Worm (Caenorhabditis elegans): ENCODE results near the gene metl-5.

The metl-5 gene

ce11 chrIII:4802707-4803106 lies at the start of gene metl-5:
TSS of gene metl-5 (plus strand) at chrIII:4803007.
- TF ChIP-seq lin-11 (tag; optimal IDR thresholded peaks at IDR 0.05) = no peak
- TF ChIP-seq gmeb-1 (tag; optimal IDR thresholded peaks at IDR 0.05) = no peak
- no peak for TF ChIP-seq C34F6.9 (tag; optimal IDR thresholded peaks at IDR 0.05)
- no peak for TF ChIP-seq nhr-23 (tag; optimal IDR thresholded peaks at IDR 0.05)
- TF ChIP-seq R02D3.7 (tag; optimal IDR thresholded peaks at IDR 0.05) = no peak
- TF ChIP-seq ceh-82 (tag; optimal IDR thresholded peaks at IDR 0.05) = no peak
- no peak for TF ChIP-seq mab-5 (tag; optimal IDR thresholded peaks at IDR 0.05)
- no peak for TF ChIP-seq snpc-4 (tag; optimal IDR thresholded peaks at IDR 0.05)
- TF ChIP-seq sem-4 (tag; optimal IDR thresholded peaks at IDR 0.05) = no peak
- no peak for TF ChIP-seq blmp-1 (tag; optimal IDR thresholded peaks at IDR 0.05; ENCODE audit: insufficient read depth)
- no peak for TF ChIP-seq sma-3 (GFP tag; optimal IDR thresholded peaks at IDR 0.05)
- no peak for TF ChIP-seq ztf-11 (tag; optimal IDR thresholded peaks at IDR 0.05)
- no peak for TF ChIP-seq nhr-11 (tag; optimal IDR thresholded peaks at IDR 0.05)
- TF ChIP-seq ZK546.5 (tag; optimal IDR thresholded peaks at IDR 0.05) = no peak
- no peak for TF ChIP-seq nhr-12 (tag; optimal IDR thresholded peaks at IDR 0.05)
- TF ChIP-seq Y55F3AM.14 (GFP tag; optimal IDR thresholded peaks at IDR 0.05) = no peak
- no peak for TF ChIP-seq lin-39 (tag; optimal IDR thresholded peaks at IDR 0.05)

- TF ChIP-seq crh-2 (tag; optimal IDR thresholded peaks at IDR 0.05) = peak; percentile 94
- TF ChIP-seq unc-39 (tag; optimal IDR thresholded peaks at IDR 0.05) = no peak
- peak; percentile 79 for TF ChIP-seq skn-1 (tag; optimal IDR thresholded peaks at IDR 0.05)
- TF ChIP-seq ztf-4 (tag; optimal IDR thresholded peaks at IDR 0.05) = peak; percentile 80
- TF ChIP-seq blmp-1 (tag; optimal IDR thresholded peaks at IDR 0.05; ENCODE audit: insufficient read depth) = peak; percentile 69
- no peak for TF ChIP-seq nhr-237 (tag; optimal IDR thresholded peaks at IDR 0.05)
- no peak for TF ChIP-seq nhr-23 (tag; optimal IDR thresholded peaks at IDR 0.05)
- TF ChIP-seq mdl-1 (tag; optimal IDR thresholded peaks at IDR 0.05) = peak in 1 of 2 experiments; percentile 45
- no peak for TF ChIP-seq nhr-12 (tag; optimal IDR thresholded peaks at IDR 0.05)
- peak; percentile 85 for TF ChIP-seq mab-5 (tag; optimal IDR thresholded peaks at IDR 0.05)
- TF ChIP-seq alr-1 (tag; optimal IDR thresholded peaks at IDR 0.05) = no peak
- TF ChIP-seq elt-1 (tag; optimal IDR thresholded peaks at IDR 0.05) = no peak
- peak; percentile 89 for TF ChIP-seq sma-9 (GFP tag; optimal IDR thresholded peaks at IDR 0.05)
- TF ChIP-seq sma-9 (tag; optimal IDR thresholded peaks at IDR 0.05) = no peak
- no peak for TF ChIP-seq nhr-10 (tag; optimal IDR thresholded peaks at IDR 0.05)
- peak; percentile 94 for TF ChIP-seq lin-13 (GFP tag; optimal IDR thresholded peaks at IDR 0.05)
- TF ChIP-seq unc-55 (GFP tag; optimal IDR thresholded peaks at IDR 0.05) = peak; percentile 97
- peak; percentile 93 for TF ChIP-seq nhr-21 (tag; optimal IDR thresholded peaks at IDR 0.05)
- TF ChIP-seq ama-1 (optimal IDR thresholded peaks at IDR 0.05) = peak; percentile 64
- TF ChIP-seq R02D3.7 (tag; optimal IDR thresholded peaks at IDR 0.05) = peak; percentile 97
- TF ChIP-seq nhr-6 (tag; optimal IDR thresholded peaks at IDR 0.05) = peak; percentile 91
- peak; percentile 95 for TF ChIP-seq sma-3 (GFP tag; optimal IDR thresholded peaks at IDR 0.05)
- peak; percentile 51 for TF ChIP-seq nhr-77 (tag; optimal IDR thresholded peaks at IDR 0.05)
- TF ChIP-seq unc-62 (GFP tag; optimal IDR thresholded peaks at IDR 0.05) = peak; percentile 28
- no peak for TF ChIP-seq aly-2 (tag; optimal IDR thresholded peaks at IDR 0.05)
- peak; percentile 86 for TF ChIP-seq F13H6.1 (tag; optimal IDR thresholded peaks at IDR 0.05)
- TF ChIP-seq ceh-16 (tag; optimal IDR thresholded peaks at IDR 0.05) = peak; percentile 68
- TF ChIP-seq ztf-11 (tag; optimal IDR thresholded peaks at IDR 0.05) = no peak
- no peak for TF ChIP-seq elt-3 (tag; optimal IDR thresholded peaks at IDR 0.05)
- peak; percentile 91 to 98 for TF ChIP-seq lsy-2 (tag; optimal IDR thresholded peaks at IDR 0.05)
- no peak for TF ChIP-seq lin-39 (tag; optimal IDR thresholded peaks at IDR 0.05)
- no peak for TF ChIP-seq peb-1 (tag; optimal IDR thresholded peaks at IDR 0.05)
- peak; percentile 92 for TF ChIP-seq fos-1 (tag; optimal IDR thresholded peaks at IDR 0.05)
- TF ChIP-seq ztf-1 (GFP tag; conservative IDR thresholded peaks at IDR 0.05) = no peak
- peak; percentile 44 for TF ChIP-seq snpc-4 (tag; optimal IDR thresholded peaks at IDR 0.05)
- peak; percentile 73 for TF ChIP-seq ZK546.5 (tag; optimal IDR thresholded peaks at IDR 0.05)
- no peak for TF ChIP-seq Y55F3AM.14 (GFP tag; optimal IDR thresholded peaks at IDR 0.05)
- TF ChIP-seq gmeb-1 (tag; optimal IDR thresholded peaks at IDR 0.05) = peak; percentile 93
- no peak for TF ChIP-seq nhr-11 (tag; optimal IDR thresholded peaks at IDR 0.05)
- peak; percentile 91 for TF ChIP-seq sem-4 (tag; optimal IDR thresholded peaks at IDR 0.05)
- peak; percentile 80 for TF ChIP-seq egl-27 (tag; optimal IDR thresholded peaks at IDR 0.05)
- TF ChIP-seq ceh-82 (tag; optimal IDR thresholded peaks at IDR 0.05) = peak; percentile 57
- peak; percentile 89 for TF ChIP-seq lin-11 (tag; optimal IDR thresholded peaks at IDR 0.05)
- TF ChIP-seq nhr-25 (tag; optimal IDR thresholded peaks at IDR 0.05) = peak; percentile 95
- peak; percentile 97 for TF ChIP-seq C34F6.9 (tag; optimal IDR thresholded peaks at IDR 0.05)
- no peak for TF ChIP-seq mbf-1 (tag; optimal IDR thresholded peaks at IDR 0.05)
- peak; percentile 27 for TF ChIP-seq zag-1 (tag; optimal IDR thresholded peaks at IDR 0.05)
- TF ChIP-seq nhr-129 (tag; optimal IDR thresholded peaks at IDR 0.05) = peak; percentile 94
- no peak for TF ChIP-seq dmd-4 (tag; optimal IDR thresholded peaks at IDR 0.05)
Observed at ce11 chrIII:4754001-4754561, 48.7 kb upstream of the metl-5 start, which contains the start of the genes rps-0 and rbg-3. TSS of gene rps-0 (minus strand) at chrIII:4754051. TSS of gene rbg-3 (plus strand) at chrIII:4754424.
